Worm (Caenorhabditis elegans): ENCODE results near the gene Y54G2A.11.

DNA sequence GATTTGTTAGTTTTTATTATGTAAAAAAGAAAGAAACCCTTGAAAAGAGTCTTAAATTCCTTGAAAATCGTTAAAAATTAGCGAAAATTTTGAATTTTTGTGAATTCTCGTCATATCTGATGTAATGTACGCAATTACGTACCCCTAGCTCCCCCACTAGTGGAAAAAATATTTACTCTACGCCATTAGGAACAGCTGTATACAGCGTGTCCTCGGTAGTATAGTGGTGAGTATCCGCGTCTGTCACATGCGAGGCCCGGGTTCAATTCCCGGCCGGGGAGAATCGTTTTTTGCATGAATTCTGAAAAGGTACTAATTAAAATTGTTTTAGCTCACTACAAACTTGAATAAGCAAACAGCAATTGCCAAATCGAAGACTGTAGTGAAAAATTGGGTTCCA, 28.3 kb upstream of the Y54G2A.11 start:
- TF ChIP-seq nhr-28 (tag; optimal IDR thresholded peaks at IDR 0.05) (no peak), ceh-28 (tag; optimal IDR thresholded peaks at IDR 0.05) (no peak), zag-1 (tag; optimal IDR thresholded peaks at IDR 0.05) (no peak), dmd-6 (GFP tag; IDR thresholded peaks at IDR 0.05) (no peak), lir-3 (tag; optimal IDR thresholded peaks at IDR 0.05) (no peak), daf-12 (tag; optimal IDR thresholded peaks at IDR 0.05) (no peak), F44E2.7 (GFP tag; IDR thresholded peaks at IDR 0.05) (no peak), F26F4.8 (GFP tag; conservative IDR thresholded peaks at IDR 0.05) (no peak), R02D3.7 (tag; optimal IDR thresholded peaks at IDR 0.05) (no peak), dve-1 (tag; optimal IDR thresholded peaks at IDR 0.05; ENCODE audit: insufficient read depth) (no peak), mes-2 (tag; optimal IDR thresholded peaks at IDR 0.05; ENCODE audit: poor library complexity, severe bottlenecking) (no peak)
